Fruit fly (Drosophila melanogaster): ENCODE data around the gene Chro.
A peak's percentile ranks its signal among the peaks of the same experiment; 100 is the strongest.

Chro gene

DNA sequence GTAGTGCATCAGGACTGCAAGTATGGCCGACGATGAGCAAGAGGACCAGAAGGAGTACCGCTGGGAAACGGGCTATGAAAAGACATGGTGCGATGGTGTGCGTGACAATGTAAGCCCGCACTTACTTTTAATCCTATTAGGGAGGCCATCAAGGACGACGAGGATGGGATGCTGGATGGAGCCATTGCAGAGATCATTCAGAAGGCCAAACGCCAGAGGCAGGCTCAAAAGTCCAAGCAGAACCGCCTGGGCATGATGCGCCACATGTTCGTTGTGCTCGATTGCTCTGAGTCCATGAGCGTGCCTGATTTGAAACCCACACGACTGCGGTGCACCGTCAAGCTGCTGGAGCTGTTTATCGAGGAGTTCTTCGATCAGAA lies 550 bp upstream of the Chro start:
- TF ChIP-seq CTCF (optimal IDR thresholded peaks at IDR 0.05) (no peak), CG8478 (optimal IDR thresholded peaks at IDR 0.05) (no peak)

DNA sequence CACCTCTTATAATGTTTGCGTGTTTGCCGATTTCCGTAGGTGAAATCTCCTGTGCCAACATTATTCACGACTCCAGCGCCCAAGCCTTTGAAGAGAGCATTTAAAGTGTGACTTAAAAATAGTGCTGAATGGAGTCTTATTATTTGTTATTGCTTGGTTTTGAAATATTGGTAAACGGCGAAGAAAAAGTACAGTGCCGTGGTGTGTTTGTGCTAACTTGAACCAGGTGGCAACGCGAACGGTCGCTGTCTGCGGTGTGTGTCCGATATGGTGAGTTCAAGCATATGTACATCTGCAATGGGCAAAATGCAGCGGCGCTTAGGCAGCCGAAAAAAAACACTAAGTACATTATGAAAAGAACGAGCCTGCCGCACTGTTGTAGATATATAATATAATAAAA lies 850 bp downstream of the Chro start:
- no peak for TF ChIP-seq CG8478 (optimal IDR thresholded peaks at IDR 0.05)

DNA sequence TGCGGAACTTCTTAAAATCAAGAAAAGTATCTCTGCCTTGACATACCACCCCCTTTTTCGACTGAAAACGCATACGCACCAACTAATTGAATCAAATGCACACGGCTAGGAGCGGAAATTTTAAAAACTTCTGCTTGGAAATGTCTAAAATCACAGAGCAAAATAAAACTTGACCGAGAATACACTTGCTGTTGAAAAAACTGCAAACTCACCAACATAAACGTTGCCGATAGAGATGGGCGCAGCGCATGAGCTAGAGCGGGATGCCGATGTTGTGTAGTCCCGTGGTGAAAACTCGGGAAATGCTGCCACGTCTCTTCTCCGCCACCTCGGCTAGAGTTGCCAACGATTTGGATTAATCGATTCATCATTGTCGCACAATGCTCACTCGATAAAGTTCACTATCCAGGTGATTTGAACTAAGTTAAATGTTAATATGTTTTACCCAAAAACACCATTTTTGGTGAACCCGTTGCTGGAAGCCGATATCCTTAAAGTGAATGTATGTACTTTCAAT lies 6.9 kb downstream of the Chro start, which contains the start of the genes CG11109 and Arf1:
CG11109 (plus strand) TSS at position 356 of the 517 bp plus-strand sequence.
Arf1 (minus strand) TSS at position 387 of the 517 bp plus-strand sequence.
- TF ChIP-seq CG8478 (optimal IDR thresholded peaks at IDR 0.05) (no peak), CTCF (optimal IDR thresholded peaks at IDR 0.05) (no peak)

DNA sequence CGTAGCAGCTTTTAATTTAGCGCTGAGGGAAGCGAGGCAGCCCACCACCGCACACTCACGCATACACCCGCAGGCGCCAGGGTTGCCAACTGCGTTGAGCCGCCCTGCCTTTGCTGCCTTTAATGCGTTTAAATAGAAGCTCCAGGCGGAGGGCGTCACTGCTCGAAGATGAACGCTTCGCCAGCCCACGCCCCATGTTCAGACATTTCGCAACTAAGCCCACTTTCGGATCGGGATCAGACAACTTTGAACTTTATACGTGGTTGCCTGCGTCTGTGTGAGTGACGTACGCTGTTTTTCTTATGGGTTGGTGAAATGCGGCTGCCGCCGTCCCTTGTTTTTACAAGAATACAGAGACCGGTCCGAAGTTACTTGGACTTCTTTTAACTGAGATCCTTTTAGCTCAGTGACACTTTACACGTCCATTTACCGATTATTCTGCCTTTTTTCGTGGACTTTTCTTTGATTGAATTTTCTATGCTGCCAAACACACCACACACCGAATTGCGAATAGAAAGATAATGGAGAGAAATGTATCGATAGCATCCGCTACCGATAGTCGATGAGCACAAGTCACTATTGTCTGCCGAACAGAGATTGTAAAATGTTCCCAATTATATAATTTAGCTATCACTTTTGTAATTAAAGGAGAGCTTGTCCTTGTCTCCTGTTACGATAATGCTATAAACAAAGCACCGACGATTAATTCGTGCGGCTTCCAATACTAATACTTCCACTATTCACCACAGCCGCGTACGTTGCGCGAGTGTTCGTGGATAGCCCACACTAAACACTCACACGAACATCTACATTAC lies 7.5 kb downstream of the Chro start:
- TF ChIP-seq CTCF (optimal IDR thresholded peaks at IDR 0.05) (no peak), CG8478 (optimal IDR thresholded peaks at IDR 0.05) (no peak)

DNA sequence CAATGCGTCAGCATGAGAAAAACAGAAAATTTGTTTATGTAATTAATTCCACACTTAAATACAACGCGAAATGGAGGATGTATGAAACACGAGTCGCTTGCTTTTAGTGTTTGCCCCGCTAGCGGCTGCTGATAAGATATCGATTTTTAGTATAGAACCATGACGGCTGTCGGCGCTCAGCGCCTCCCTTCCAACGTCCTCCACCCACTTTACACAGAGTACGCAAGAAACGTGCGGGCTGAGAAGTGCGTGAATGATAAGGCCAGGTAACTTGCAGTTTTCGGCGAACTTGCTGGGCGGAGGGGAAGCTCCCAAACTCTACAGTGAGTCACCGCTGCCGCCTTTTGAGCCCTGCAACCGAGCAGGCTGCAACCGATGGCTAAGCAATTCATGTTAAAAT lies 8.4 kb downstream of the Chro start:
- TF ChIP-seq CG8478 (optimal IDR thresholded peaks at IDR 0.05): no peak
- TF ChIP-seq CTCF (optimal IDR thresholded peaks at IDR 0.05): no peak

DNA sequence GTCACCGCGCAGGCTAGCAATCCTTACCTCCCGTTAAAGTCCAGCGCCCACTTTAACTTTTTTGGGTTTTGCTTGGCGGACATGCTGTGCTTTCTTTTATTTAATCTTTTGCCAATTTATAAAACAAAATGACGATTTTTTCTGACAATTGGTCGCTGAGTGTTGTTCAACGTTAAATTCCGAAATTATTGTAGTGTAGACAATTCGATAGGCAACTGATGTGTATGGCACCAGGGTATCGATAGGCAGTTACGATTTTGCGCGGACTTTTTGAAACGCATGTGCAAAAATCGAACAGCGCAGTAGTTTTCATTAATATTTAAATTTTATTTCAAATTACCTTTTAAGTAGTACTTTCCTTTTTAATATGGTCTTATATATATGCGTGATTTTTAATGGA lies 10.7 kb downstream of the Chro start, which contains the start of gene EMC4:
EMC4 (minus strand) TSS at position 174 of the 400 bp plus-strand sequence.
- TF ChIP-seq CTCF (optimal IDR thresholded peaks at IDR 0.05): no peak
- TF ChIP-seq CG8478 (optimal IDR thresholded peaks at IDR 0.05): no peak

DNA sequence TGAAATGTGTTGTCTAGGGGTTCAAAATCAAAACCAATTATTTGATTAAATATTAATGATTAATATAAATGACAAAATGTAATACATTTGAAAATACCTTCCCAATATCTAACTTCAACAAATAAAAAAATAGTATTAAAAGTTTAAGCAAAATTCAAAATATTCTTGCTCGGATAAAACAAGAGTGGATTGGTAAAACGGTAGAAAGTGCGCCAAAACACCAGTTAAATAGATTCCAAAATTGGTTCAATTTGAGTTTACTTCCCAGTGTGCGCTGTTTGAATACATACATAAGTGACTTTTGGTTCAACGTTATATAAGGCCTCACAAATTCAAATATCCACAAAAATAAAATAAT lies 13.7 kb downstream of the Chro start:
- TF ChIP-seq CTCF (optimal IDR thresholded peaks at IDR 0.05) (no peak), CG8478 (optimal IDR thresholded peaks at IDR 0.05) (no peak)

DNA sequence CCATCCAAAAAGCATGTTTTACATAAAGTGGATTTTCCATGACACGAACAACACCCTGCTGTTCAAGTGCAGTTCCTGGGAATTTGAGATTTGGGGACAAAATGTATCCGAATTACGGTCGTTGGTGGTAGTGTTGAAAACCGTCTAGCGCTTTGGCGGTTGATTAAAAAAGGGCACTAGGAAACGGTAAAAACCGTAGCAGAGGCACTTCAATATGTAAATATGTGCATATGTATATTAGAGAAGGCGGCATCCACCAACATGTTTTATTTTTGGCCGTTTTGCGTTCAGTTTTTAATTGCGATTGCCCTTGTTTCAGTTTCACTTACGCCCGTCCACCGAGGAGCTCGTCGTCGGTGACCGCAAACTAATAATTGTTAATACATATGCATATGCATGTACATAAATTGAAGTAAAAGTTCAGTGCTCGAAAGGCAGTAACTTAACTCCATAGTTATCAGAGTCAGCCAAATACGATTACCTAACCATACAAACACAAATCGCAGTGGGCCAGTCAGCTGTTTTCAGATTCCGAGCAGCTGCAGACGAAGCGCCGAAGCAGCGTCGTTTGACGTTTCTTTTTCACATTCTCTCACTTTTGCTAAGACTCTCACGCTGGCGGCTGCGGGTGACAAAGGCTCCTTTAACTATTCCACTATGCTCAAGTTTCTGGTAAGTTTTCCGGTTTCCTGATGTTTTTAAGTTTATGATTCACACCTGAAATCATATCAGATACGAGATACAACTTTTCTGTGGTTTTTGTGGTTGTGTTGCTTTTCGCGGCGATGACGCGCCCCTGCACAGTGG lies 14.3 kb downstream of the Chro start, which contains the start of gene CG33170:
CG33170 (plus strand) TSS at position 347 of the 807 bp plus-strand sequence.
- TF ChIP-seq CTCF (optimal IDR thresholded peaks at IDR 0.05) (no peak), CG8478 (optimal IDR thresholded peaks at IDR 0.05) (no peak)

DNA sequence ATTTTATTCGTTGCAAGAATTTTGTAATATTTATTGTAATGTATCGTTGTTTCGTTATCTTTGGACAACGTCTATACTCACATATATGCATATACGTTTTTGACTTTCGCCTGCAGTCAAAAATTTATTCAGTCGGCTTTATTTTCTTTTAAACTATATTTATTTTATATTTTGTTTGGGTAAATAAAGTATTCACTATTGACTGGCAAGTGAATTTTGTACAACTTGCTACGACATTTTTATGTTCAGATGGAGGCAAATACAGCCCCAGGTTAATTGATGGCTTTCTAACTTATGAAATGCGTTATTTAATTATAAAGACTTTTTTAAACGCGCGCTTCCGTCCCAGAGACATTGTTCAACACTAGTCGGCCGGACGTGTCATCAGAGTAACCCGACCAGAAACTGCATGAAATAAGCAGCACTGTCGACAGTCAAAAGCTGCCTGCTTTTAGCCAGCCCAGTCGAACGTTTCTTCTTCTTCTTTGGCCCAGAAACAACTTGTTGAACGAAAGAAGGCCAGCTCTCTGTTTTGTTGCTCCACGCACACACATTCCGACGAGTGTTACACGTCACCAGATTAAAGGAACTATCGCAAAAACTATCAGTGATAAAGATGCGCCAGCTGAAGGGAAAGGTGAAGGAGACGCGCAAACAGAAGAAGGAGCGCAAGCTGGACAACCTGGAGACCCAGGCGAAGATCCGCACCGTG lies 15.3 kb downstream of the Chro start, which contains the start of gene CG33169:
CG33169 (plus strand) TSS at position 498 of the 712 bp plus-strand sequence.
- TF ChIP-seq CG8478 (optimal IDR thresholded peaks at IDR 0.05) (no peak), CTCF (optimal IDR thresholded peaks at IDR 0.05) (peak in 1 of 2 experiments; percentile 53)

DNA sequence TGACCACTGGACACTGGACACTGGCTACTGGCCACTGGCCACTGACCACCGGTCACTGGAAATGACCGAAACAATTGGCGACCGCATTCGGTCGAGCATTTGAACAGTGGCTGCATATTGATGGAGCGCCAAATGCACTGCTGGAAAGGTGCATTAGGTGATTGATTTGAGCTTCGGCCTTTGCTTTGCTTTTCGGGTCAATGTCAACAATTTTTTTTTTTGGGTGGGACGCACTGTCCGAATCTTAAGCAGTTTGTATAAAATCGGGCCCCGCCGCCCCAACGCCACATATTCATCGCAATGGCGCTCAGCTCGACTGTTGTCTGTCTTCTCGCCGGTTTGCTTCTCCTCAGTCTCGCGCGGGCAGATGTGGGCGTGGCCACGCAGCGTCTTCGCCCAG lies 18.3 kb downstream of the Chro start, which contains the start of gene CG13239:
CG13239 (plus strand) TSS at position 301 of the 400 bp plus-strand sequence.
- TF ChIP-seq CG8478 (optimal IDR thresholded peaks at IDR 0.05) (no peak), CTCF (optimal IDR thresholded peaks at IDR 0.05) (no peak)

DNA sequence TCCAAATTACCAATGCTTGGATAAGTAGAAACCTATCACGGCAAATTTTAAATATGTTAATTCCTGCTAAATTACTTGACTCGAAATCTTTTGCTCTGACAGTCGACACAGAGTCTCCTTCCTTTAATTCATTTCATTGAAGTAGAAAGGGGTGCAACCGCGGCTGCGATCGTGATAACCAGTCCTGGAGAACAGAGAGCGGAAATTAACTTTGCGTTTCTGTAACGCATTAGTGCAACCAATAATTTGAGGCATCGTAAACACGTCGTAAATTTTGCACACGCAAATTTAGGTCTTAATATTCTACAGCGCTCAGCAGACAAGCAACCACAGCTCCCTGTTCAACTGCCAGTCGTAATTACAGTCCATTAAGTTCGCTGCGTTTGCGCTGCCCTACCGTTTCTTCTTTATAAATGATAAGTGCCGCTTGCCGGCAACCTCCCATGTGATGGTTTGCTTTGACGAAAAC lies 22.7 kb downstream of the Chro start, which contains the start of gene CG32459:
CG32459 (minus strand) TSS at position 51 of the 469 bp plus-strand sequence.
- TF ChIP-seq CTCF (optimal IDR thresholded peaks at IDR 0.05) (no peak), CG8478 (optimal IDR thresholded peaks at IDR 0.05) (no peak)

DNA sequence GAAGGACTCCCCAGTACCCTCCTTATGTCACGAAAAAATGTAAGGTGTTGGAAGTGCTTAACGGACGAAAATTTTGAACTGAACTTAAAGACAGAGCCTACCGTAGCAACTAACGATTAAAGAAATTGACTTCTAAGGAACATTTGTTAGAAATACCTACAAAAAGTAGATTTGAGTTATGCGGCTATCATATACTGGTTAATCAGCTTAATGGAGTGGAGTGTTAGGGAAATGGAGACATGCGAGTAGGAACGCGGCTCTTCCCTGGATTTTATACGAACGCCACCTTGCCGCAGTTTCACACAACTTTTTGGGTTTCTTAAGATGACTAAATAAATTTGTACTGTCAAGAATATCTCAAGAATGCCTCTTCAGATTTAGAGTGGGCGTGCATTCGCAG lies 25.4 kb downstream of the Chro start, which contains the start of gene CG32462:
CG32462 (minus strand) TSS at position 101 of the 400 bp plus-strand sequence.
- TF ChIP-seq CTCF (optimal IDR thresholded peaks at IDR 0.05) (no peak), CG8478 (optimal IDR thresholded peaks at IDR 0.05) (no peak)

DNA sequence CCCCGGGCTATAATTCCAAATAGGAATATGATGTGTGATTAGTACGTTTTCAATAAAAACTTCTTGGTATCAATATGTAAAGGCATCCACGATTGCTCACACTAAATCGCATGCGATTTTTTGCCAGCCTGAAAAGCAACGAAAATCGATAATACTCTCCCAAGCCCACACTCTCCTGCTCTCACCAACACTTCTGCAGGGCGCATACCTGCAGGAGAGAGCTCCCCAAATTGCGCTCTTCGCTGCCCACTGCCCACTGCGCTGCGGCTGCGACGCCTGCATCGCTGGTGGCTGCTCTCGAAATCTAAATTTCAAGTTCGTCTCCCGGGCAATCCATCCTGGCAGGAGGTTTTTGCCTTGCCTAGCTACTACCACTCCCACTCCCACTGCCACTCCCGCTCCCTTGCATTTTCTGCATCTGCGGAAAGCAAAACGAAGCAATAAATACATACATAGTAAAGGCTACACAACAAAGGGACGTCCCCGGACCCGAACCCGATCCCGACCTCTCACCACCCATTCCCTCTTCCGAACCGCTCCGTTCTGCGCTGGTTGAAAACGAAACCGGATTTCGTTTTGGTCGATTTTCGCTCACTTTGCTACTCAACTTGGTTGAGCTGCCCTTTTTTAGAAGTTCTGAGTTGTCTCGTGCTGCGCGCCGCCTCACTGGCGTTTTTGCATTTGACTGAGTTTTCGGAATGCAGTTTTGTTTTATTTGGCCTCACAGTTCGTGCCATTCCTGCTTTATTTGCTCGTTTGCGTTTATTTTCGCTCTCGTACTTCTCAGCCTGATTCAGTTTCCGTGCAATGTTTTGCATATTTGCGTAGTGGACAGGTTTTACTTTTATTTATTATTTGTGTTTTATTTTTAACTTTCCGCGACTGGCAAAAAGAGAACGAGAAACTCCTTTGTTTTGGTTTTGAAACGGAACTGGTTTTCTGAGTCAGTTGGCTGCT lies 27.3 kb downstream of the Chro start:
- no peak for TF ChIP-seq CG8478 (optimal IDR thresholded peaks at IDR 0.05)
- no peak for TF ChIP-seq CTCF (optimal IDR thresholded peaks at IDR 0.05)

All from S2 (cell line).